Fruit fly (Drosophila melanogaster) whole organism, pupa: ENCODE measurements around the gene ball.

Experiments
- CG14655 ChIP-seq: fragments of 200-800 bp; sonication (Bioruptor generic); optimal IDR thresholded peaks from 3 replicates; lab custom pipeline; 2017; ENCODE audit warnings: mild to moderate bottlenecking, missing biosample characterization, missing genetic modification reagents, missing genetic modification characterization
- D1 ChIP-seq: fragments of 200-800 bp; sonication (Bioruptor generic); optimal IDR thresholded peaks from 2 replicates; lab custom pipeline; 2018; ENCODE audit warnings: missing biosample characterization, mild to moderate bottlenecking, missing genetic modification characterization, moderate library complexity
- Ets98B ChIP-seq: fragments of 200-800 bp; sonication (Bioruptor generic); IDR thresholded peaks from 2 replicates; pipeline ENCODE4 v1.3.6; 2022; ENCODE audit warnings: missing biosample characterization, missing genetic modification characterization
- fd96Ca ChIP-seq: fragments of 200-800 bp; sonication (Bioruptor generic); IDR thresholded peaks from 3 replicates; pipeline ENCODE4 v1.3.6; 2022; ENCODE audit warnings: missing biosample characterization, missing genetic modification characterization
- gl ChIP-seq: fragments of 200-800 bp; sonication (Bioruptor generic); optimal IDR thresholded peaks from 2 replicates; lab custom pipeline; 2018; ENCODE audit warnings: missing biosample characterization, mild to moderate bottlenecking, missing genetic modification characterization

DNA sequence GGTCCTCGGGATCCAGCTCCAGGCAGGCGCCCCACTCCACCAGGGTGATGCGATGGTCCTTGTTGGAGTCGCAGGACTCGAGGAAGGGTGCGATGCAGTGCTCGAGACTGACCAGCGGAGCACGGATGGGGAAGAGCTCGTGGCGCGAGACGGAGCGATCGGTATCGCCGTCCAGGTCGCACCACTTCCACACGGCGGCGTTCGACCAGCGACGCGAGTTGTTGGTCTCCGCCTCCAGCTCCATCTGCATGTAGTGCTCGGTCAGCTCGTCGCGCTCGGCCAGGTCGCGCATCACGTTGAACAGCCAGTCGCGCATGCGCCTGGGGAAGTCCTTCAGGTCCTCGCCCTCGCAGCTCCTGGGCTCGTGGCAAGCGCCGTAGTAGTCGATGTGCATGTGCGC lies 2.8 kb upstream of the ball start:
- TF ChIP-seq fd96Ca (GFP tag; lab: Robert Waterston, UW) = no peak
- no peak for TF ChIP-seq D1 (tag; lab: Kevin White, UChicago)
- no peak for TF ChIP-seq CG14655 (GFP tag; lab: Kevin White, UChicago)
- TF ChIP-seq Ets98B (GFP tag; lab: Robert Waterston, UW) = no peak
- no peak for TF ChIP-seq gl (tag; lab: Kevin White, UChicago)
